Fruit fly (Drosophila melanogaster): ENCODE results near the gene Nep5.

Nep5 gene

DNA sequence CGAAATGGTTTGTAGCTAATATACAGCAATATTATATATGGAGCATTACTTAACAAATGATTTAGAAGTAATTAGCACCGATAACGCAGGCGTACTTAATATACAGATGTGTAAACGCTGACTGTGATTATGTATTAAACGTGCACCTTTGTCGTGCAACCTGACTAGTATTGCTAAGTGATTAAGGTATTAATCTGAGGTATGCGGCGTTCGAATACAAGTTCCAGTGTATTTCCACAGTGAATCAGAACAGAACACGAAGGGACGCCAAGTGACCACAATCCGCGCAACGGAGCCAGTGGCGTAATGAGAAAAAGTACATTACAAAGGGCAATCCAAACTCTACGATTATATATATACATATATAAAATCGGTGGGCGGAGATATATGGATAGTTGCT is at the start of gene Nep5:
Nep5 (minus strand) TSS at position 101 of the 400 bp plus-strand sequence.
- TF ChIP-seq ttk (optimal IDR thresholded peaks at IDR 0.05), result no peak
- TF ChIP-seq Myc (optimal IDR thresholded peaks at IDR 0.05), result no peak
- TF ChIP-seq h (optimal IDR thresholded peaks at IDR 0.05), result no peak
- no peak for TF ChIP-seq Sin3A (optimal IDR thresholded peaks at IDR 0.05)
- no peak for TF ChIP-seq insv (optimal IDR thresholded peaks at IDR 0.05)
- no peak for TF ChIP-seq psq (optimal IDR thresholded peaks at IDR 0.05)

DNA sequence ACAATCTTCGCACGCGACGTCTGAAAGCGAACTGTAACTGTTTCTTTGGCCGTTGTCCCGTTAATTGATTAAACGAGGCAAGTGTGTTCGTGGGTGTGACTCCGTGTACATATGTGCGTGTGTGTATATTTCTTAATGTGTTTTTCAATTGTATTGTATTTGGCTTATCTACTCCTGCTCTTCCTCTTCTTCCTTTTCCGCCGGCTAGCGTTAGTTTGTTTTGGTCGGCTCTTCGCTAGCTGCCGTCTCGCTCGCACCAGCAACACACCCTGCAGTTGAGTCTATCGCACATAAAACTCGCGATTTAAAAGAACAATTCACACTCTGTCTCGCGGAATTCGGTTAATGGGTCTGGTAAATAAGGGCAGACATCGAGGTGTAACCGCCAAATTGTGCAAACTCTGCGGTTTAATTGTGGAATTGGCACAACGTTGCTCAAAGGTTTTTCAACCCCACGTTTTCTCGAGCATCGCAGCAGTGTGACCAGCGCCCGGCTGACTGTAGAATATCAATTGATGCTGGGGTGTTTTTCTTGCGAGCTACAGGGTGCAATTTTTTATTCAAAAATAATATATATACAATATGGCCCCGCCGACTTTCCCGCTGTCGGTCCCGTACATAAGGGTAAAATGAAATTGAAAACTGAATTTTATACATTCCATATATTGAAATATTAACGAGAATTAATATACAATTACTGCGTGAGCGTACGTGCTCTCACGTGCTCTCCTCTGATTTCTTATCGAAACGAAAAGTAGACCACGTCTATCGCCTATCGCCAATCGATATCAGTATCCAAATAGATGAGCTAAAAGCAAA is 48.0 kb upstream of the Nep5 start, which contains the start of the genes gb and CG5815:
gb (minus strand) TSS at position 487 of the 819 bp plus-strand sequence.
CG5815 (plus strand) TSS at position 783 of the 819 bp plus-strand sequence.
- TF ChIP-seq Sin3A (optimal IDR thresholded peaks at IDR 0.05) (no peak), psq (optimal IDR thresholded peaks at IDR 0.05) (no peak), insv (optimal IDR thresholded peaks at IDR 0.05) (no peak), Myc (optimal IDR thresholded peaks at IDR 0.05) (no peak), ttk (optimal IDR thresholded peaks at IDR 0.05) (no peak), h (optimal IDR thresholded peaks at IDR 0.05) (no peak)

DNA sequence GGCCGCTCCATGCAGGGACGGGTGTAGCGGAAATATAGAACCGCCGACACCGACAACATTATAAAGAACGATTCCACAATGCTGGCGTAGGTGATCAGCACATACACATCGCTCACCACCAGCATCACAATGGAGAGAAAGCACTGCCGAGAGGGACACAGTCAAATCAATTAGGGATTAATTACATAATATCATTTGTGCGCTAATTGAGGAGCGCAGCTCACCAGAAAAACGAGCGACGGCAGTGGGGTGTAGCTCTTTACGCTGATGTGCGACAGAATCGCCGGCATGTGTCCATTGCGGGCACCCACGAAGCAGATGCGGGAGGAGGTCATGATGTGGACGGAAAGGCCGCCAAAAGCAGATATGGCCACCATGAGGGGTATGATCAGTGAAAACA is 45.5 kb upstream of the Nep5 start:
- TF ChIP-seq h (optimal IDR thresholded peaks at IDR 0.05) (no peak), ttk (optimal IDR thresholded peaks at IDR 0.05) (no peak)

DNA sequence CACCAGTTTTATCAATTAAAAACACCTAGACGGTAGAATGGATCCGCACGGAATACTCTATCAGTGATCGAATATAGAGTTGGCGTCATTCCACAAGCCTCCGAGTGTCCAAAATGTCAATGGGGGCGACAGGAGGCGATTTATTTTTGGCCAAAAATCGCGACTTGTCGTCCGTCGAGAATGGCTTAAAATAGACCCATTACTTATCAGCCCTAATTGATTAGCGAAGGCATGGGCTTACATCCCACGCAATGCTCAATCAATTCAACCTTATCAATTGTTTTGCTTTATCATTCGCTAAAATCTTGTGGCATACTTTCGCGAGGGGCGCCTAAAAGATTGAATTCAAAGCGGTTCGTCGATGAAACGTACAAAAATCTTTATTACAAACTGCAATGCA is 44.1 kb upstream of the Nep5 start:
- TF ChIP-seq insv (optimal IDR thresholded peaks at IDR 0.05), result no peak
- TF ChIP-seq h (optimal IDR thresholded peaks at IDR 0.05), result no peak

DNA sequence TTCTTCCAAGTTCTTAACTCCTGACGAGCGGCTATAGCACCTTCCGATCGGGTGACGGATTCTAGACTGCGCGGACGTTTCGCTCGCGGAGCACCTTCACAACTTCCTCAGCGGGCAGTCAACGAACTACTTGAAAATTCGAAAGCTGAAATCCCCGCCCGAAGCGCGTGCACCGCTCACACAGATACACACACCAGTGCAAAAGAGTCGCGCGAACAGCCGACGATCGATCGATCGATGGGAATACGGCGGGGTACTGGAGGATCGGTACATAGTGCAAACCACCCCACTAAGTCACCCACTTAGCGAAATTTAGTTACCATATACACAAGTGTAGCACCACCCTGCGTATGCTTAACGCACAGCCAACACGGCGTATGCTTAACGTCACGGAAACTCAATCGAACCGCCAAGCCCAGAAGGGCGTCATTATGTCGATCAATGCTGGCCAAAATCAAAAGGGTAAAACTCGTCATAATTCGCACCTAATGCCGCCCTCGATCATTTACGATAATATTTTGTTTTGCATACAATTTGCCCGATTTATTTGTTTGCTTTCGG is 42.2 kb upstream of the Nep5 start, which contains the start of gene CAH9:
CAH9 (minus strand) TSS at position 51 of the 561 bp plus-strand sequence.
- TF ChIP-seq psq (optimal IDR thresholded peaks at IDR 0.05) (no peak), Myc (optimal IDR thresholded peaks at IDR 0.05) (no peak), ttk (optimal IDR thresholded peaks at IDR 0.05) (no peak), h (optimal IDR thresholded peaks at IDR 0.05) (no peak), insv (optimal IDR thresholded peaks at IDR 0.05) (no peak), Sin3A (optimal IDR thresholded peaks at IDR 0.05) (no peak)

DNA sequence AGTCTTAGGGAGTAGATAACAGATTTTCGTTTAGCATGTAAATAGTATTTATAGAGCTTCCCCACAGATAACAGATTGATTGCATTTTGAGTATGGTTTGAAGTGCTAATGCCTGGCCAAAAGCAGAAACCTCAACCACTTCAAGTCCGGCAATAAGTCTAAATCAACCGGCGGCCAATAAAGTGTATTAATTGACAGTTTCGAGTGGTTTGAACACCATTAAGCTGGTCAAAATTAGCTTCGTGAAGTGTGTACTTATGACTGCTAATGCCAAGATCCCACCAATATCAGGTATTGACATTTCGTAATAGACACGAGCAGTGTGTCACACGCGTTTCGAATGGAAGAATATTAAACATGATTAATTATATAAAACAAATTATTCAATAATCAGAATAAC is 41.4 kb upstream of the Nep5 start:
- TF ChIP-seq Myc (optimal IDR thresholded peaks at IDR 0.05) (no peak), ttk (optimal IDR thresholded peaks at IDR 0.05) (no peak)

DNA sequence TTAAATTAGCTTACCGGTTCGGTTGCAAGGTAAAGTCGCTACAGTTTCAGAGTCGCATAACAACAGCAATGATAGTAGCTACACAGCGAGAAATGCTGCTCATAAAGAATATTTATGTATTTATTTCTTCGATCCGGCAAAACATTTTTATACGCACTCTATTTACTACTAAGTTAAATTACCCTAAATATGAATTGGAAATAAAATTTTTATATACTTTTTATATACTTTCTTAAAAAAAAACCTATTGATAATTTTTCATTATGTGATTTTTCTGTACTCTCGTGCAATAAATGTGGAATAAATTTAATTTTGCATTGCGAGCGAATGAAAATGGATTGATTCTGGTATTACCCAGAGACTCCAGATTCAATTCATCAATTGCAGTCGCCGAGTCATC is 36.9 kb upstream of the Nep5 start, which contains the start of gene Jhbp11:
Jhbp11 (plus strand) TSS at position 301 of the 400 bp plus-strand sequence.
- TF ChIP-seq ttk (optimal IDR thresholded peaks at IDR 0.05), result no peak
- TF ChIP-seq h (optimal IDR thresholded peaks at IDR 0.05), result no peak
- no peak for TF ChIP-seq insv (optimal IDR thresholded peaks at IDR 0.05)
- no peak for TF ChIP-seq Myc (optimal IDR thresholded peaks at IDR 0.05)
- TF ChIP-seq psq (optimal IDR thresholded peaks at IDR 0.05), result no peak
- TF ChIP-seq Sin3A (optimal IDR thresholded peaks at IDR 0.05), result no peak

DNA sequence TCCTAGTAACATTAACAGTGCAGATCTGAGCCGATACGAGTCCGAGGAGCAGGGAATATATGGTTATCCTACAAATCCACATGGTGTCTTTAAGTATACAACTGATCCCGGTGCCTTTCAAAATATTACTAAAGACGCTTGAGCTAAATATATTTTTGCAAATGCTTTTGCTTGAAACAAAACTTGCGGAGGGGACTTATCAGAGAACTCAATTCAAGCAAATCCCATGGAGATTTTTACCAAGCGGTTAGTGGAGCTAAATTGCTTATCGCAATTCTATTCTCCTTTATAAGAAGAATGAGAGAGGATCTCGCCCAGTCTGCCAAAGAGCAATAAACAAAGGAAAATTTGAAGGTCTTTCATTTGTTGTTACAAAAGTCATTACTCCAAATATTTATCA is 35.6 kb upstream of the Nep5 start, which contains the start of gene eater:
eater (minus strand) TSS at position 101 of the 400 bp plus-strand sequence.
- TF ChIP-seq h (optimal IDR thresholded peaks at IDR 0.05) (no peak), insv (optimal IDR thresholded peaks at IDR 0.05) (no peak), Myc (optimal IDR thresholded peaks at IDR 0.05) (no peak), ttk (optimal IDR thresholded peaks at IDR 0.05) (no peak), Sin3A (optimal IDR thresholded peaks at IDR 0.05) (no peak), psq (optimal IDR thresholded peaks at IDR 0.05) (no peak)

DNA sequence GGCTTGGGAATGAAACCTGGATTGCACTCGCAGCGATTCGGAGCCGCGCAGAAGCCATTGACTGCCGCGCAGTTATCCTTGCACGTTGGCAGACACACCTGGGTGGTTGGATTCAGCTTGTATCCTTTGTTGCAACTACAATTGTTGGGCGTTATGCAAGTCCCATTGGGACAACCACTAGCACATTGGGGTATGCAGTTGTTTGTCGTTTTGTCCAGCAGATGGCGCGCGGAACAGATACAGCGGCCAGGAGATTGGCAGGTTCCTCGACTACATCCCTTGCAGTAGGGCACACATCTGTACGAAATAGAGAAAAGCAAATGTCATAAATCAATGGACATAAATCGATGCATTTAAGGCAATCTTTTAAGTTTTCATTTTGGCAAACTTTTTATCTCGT is 34.6 kb upstream of the Nep5 start:
- TF ChIP-seq h (optimal IDR thresholded peaks at IDR 0.05), result no peak
- no peak for TF ChIP-seq insv (optimal IDR thresholded peaks at IDR 0.05)
- no peak for TF ChIP-seq Myc (optimal IDR thresholded peaks at IDR 0.05)
- TF ChIP-seq ttk (optimal IDR thresholded peaks at IDR 0.05), result no peak
- TF ChIP-seq psq (optimal IDR thresholded peaks at IDR 0.05), result no peak
- no peak for TF ChIP-seq Sin3A (optimal IDR thresholded peaks at IDR 0.05)

DNA sequence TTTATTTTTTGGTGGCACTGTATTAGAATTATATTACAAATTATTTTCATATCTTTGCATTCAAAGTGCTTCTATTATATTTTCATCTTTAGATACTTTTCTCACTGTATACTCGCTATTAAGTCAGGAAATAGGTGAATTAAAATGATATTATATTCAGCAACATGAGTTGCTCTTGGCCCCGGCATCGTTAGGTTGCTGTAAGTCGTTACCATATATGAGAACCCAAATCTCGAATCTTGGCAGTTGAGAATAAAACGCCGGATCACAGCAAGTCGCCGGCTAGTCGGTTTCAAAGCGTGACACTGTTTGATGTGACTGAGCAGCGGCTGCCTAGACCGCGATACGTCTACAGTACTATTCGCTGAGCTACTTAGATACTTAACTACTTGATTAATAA is 30.2 kb upstream of the Nep5 start, which contains the start of gene CG14259:
CG14259 (plus strand) TSS at position 301 of the 400 bp plus-strand sequence.
- TF ChIP-seq h (optimal IDR thresholded peaks at IDR 0.05) (no peak), insv (optimal IDR thresholded peaks at IDR 0.05) (no peak), Myc (optimal IDR thresholded peaks at IDR 0.05) (no peak), Sin3A (optimal IDR thresholded peaks at IDR 0.05) (no peak), ttk (optimal IDR thresholded peaks at IDR 0.05) (no peak), psq (optimal IDR thresholded peaks at IDR 0.05) (no peak)

DNA sequence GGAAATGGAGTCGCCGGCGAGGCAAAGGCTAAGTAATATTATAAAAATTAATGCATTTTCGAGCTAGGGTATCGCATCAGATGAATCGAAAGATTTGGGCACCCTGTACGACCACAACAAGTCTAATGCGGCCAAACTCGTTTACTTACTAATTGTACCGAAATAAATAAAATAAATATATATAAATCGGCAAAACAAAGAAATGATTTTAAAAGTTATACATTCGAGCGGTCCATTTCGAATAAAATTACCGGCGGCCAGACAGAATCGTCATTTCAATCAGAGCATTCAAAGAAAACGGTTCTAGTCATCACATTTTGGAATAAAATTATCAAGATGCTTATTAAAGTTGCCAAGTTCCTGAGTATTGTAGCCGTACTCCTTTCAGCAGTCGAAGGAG is 28.8 kb upstream of the Nep5 start, which contains the start of gene CG14258:
CG14258 (plus strand) TSS at position 301 of the 400 bp plus-strand sequence.
- TF ChIP-seq Myc (optimal IDR thresholded peaks at IDR 0.05) (no peak), h (optimal IDR thresholded peaks at IDR 0.05) (no peak), psq (optimal IDR thresholded peaks at IDR 0.05) (no peak), ttk (optimal IDR thresholded peaks at IDR 0.05) (no peak), insv (optimal IDR thresholded peaks at IDR 0.05) (no peak), Sin3A (optimal IDR thresholded peaks at IDR 0.05) (no peak)

DNA sequence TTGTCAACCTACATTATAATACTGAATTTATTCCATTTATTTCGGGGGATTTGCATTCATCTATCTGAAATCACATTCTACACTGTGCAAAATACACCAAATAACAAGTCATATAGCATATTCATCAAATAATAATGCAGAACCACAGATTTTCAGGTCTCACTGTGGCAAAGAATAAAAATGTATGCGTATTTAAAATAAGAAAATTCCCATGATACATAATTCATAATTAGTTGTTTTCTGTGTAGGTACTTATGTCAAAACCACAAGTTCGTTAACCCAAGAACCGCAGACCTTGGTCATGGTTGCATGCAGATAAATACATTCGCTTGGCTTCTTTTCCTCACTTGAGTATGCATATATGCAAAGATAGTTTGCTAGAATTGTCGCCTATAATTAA is 28.3 kb upstream of the Nep5 start:
- TF ChIP-seq h (optimal IDR thresholded peaks at IDR 0.05), result no peak
- TF ChIP-seq insv (optimal IDR thresholded peaks at IDR 0.05), result no peak
- TF ChIP-seq Myc (optimal IDR thresholded peaks at IDR 0.05), result no peak
- TF ChIP-seq psq (optimal IDR thresholded peaks at IDR 0.05), result no peak
- TF ChIP-seq ttk (optimal IDR thresholded peaks at IDR 0.05), result no peak
- TF ChIP-seq Sin3A (optimal IDR thresholded peaks at IDR 0.05), result no peak

Data from Kc167 (cell line).